Fruit fly (Drosophila melanogaster): Measurements from ENCODE around the gene Dsk.

Dsk gene

dm6 chr3R:4228426-4228825 lies 38.4 kb upstream of the Dsk start:
- no peak for TF ChIP-seq cnc (optimal IDR thresholded peaks at IDR 0.05)
- TF ChIP-seq Clk (GFP tag; optimal IDR thresholded peaks at IDR 0.05) = no peak
- TF ChIP-seq pad (GFP tag; optimal IDR thresholded peaks at IDR 0.05) = no peak
- TF ChIP-seq CG12768 (GFP tag; optimal IDR thresholded peaks at IDR 0.05) = no peak
- no peak for TF ChIP-seq CG7101 (tag; optimal IDR thresholded peaks at IDR 0.05)
- no peak for TF ChIP-seq cic (GFP tag; optimal IDR thresholded peaks at IDR 0.05)
- TF ChIP-seq CG33017 (tag; optimal IDR thresholded peaks at IDR 0.05) = no peak
- TF ChIP-seq CG11617 (GFP tag; optimal IDR thresholded peaks at IDR 0.05) = no peak
- no peak for TF ChIP-seq CG7045 (GFP tag; optimal IDR thresholded peaks at IDR 0.05)
- no peak for TF ChIP-seq Mnt (GFP tag; optimal IDR thresholded peaks at IDR 0.05)
- no peak for TF ChIP-seq toe (GFP tag; optimal IDR thresholded peaks at IDR 0.05)
- TF ChIP-seq CG14711 (tag; optimal IDR thresholded peaks at IDR 0.05) = no peak
- no peak for TF ChIP-seq bab1 (GFP tag; optimal IDR thresholded peaks at IDR 0.05)
- no peak for TF ChIP-seq Crg-1 (GFP tag; optimal IDR thresholded peaks at IDR 0.05)
- no peak for TF ChIP-seq Hr96 (GFP tag; optimal IDR thresholded peaks at IDR 0.05)
- no peak for TF ChIP-seq CG1620 (GFP tag; optimal IDR thresholded peaks at IDR 0.05)

- TF ChIP-seq CG7045 (GFP tag; optimal IDR thresholded peaks at IDR 0.05) (no peak), pad (GFP tag; optimal IDR thresholded peaks at IDR 0.05) (no peak), ovo (GFP tag; optimal IDR thresholded peaks at IDR 0.05) (no peak), CG11617 (GFP tag; optimal IDR thresholded peaks at IDR 0.05) (peak; percentile 16), CG14711 (tag; optimal IDR thresholded peaks at IDR 0.05) (no peak), CG12768 (GFP tag; optimal IDR thresholded peaks at IDR 0.05) (no peak), cic (GFP tag; optimal IDR thresholded peaks at IDR 0.05) (peak; percentile 23), tj (GFP tag; optimal IDR thresholded peaks at IDR 0.05) (no peak), CG7101 (tag; optimal IDR thresholded peaks at IDR 0.05) (peak; percentile 30), CG33017 (tag; optimal IDR thresholded peaks at IDR 0.05) (no peak), CG1620 (GFP tag; optimal IDR thresholded peaks at IDR 0.05) (peak; percentile 38), Crg-1 (GFP tag; optimal IDR thresholded peaks at IDR 0.05) (no peak), Hr96 (GFP tag; optimal IDR thresholded peaks at IDR 0.05) (peak; percentile 27), kay (GFP tag; ENCODE audit: borderline replicate concordance) (no peak), Mnt (GFP tag; optimal IDR thresholded peaks at IDR 0.05) (no peak), bab1 (GFP tag; optimal IDR thresholded peaks at IDR 0.05) (peak; percentile 79), cnc (optimal IDR thresholded peaks at IDR 0.05) (no peak), Clk (GFP tag; optimal IDR thresholded peaks at IDR 0.05) (no peak), toe (GFP tag; optimal IDR thresholded peaks at IDR 0.05) (no peak)
These were observed 30.7 kb upstream of the Dsk start for dm6 chr3R:4220780-4221179.

dm6 chr3R:4220030-4220429 lies 30.0 kb upstream of the Dsk start, which contains the start of gene CG31516:
TSS of gene CG31516 (minus strand) at chr3R:4220130.
- TF ChIP-seq CG11617 (GFP tag; optimal IDR thresholded peaks at IDR 0.05) = no peak
- no peak for TF ChIP-seq toe (GFP tag; optimal IDR thresholded peaks at IDR 0.05)
- TF ChIP-seq bab1 (GFP tag; optimal IDR thresholded peaks at IDR 0.05) = no peak
- TF ChIP-seq CG7045 (GFP tag; optimal IDR thresholded peaks at IDR 0.05) = no peak
- no peak for TF ChIP-seq cic (GFP tag; optimal IDR thresholded peaks at IDR 0.05)
- no peak for TF ChIP-seq CG1620 (GFP tag; optimal IDR thresholded peaks at IDR 0.05)
- no peak for TF ChIP-seq Crg-1 (GFP tag; optimal IDR thresholded peaks at IDR 0.05)
- TF ChIP-seq CG5204 (GFP tag; optimal IDR thresholded peaks at IDR 0.05) = no peak
- no peak for TF ChIP-seq CG33017 (tag; optimal IDR thresholded peaks at IDR 0.05)
- TF ChIP-seq CG12768 (GFP tag; optimal IDR thresholded peaks at IDR 0.05) = no peak
- TF ChIP-seq Mnt (GFP tag; optimal IDR thresholded peaks at IDR 0.05) = no peak
- no peak for TF ChIP-seq pad (GFP tag; optimal IDR thresholded peaks at IDR 0.05)
- TF ChIP-seq Hr96 (GFP tag; optimal IDR thresholded peaks at IDR 0.05) = no peak
- no peak for TF ChIP-seq cnc (optimal IDR thresholded peaks at IDR 0.05)
- TF ChIP-seq CG14711 (tag; optimal IDR thresholded peaks at IDR 0.05) = no peak
- no peak for TF ChIP-seq kay (GFP tag; ENCODE audit: borderline replicate concordance)

dm6 chr3R:4215264-4215993 lies 25.4 kb upstream of the Dsk start, which contains the start of gene CG14636:
TSS of gene CG14636 (minus strand) at chr3R:4215314.
- TF ChIP-seq CG14711 (tag; optimal IDR thresholded peaks at IDR 0.05) (no peak), Clk (GFP tag; optimal IDR thresholded peaks at IDR 0.05) (no peak), kay (GFP tag; ENCODE audit: borderline replicate concordance) (no peak), tj (GFP tag; optimal IDR thresholded peaks at IDR 0.05) (no peak), Mnt (GFP tag; optimal IDR thresholded peaks at IDR 0.05) (no peak), ovo (GFP tag; optimal IDR thresholded peaks at IDR 0.05) (no peak), CG7101 (tag; optimal IDR thresholded peaks at IDR 0.05) (no peak), toe (GFP tag; optimal IDR thresholded peaks at IDR 0.05) (no peak), bab1 (GFP tag; optimal IDR thresholded peaks at IDR 0.05) (no peak), Crg-1 (GFP tag; optimal IDR thresholded peaks at IDR 0.05) (no peak), CG5204 (GFP tag; optimal IDR thresholded peaks at IDR 0.05) (no peak), CG33017 (tag; optimal IDR thresholded peaks at IDR 0.05) (no peak), CG7045 (GFP tag; optimal IDR thresholded peaks at IDR 0.05) (no peak), pad (GFP tag; optimal IDR thresholded peaks at IDR 0.05) (no peak), cnc (optimal IDR thresholded peaks at IDR 0.05) (no peak), CG12768 (GFP tag; optimal IDR thresholded peaks at IDR 0.05) (no peak), CG11617 (GFP tag; optimal IDR thresholded peaks at IDR 0.05) (no peak), CG1620 (GFP tag; optimal IDR thresholded peaks at IDR 0.05) (no peak)

dm6 chr3R:4214601-4215000 lies 24.5 kb upstream of the Dsk start:
- TF ChIP-seq CG5204 (GFP tag; optimal IDR thresholded peaks at IDR 0.05) = no peak
- TF ChIP-seq Mnt (GFP tag; optimal IDR thresholded peaks at IDR 0.05) = no peak
- no peak for TF ChIP-seq kay (GFP tag; ENCODE audit: borderline replicate concordance)
- TF ChIP-seq Clk (GFP tag; optimal IDR thresholded peaks at IDR 0.05) = no peak
- TF ChIP-seq bab1 (GFP tag; optimal IDR thresholded peaks at IDR 0.05) = no peak
- no peak for TF ChIP-seq pad (GFP tag; optimal IDR thresholded peaks at IDR 0.05)
- TF ChIP-seq Crg-1 (GFP tag; optimal IDR thresholded peaks at IDR 0.05) = no peak
- no peak for TF ChIP-seq CG33017 (tag; optimal IDR thresholded peaks at IDR 0.05)
- no peak for TF ChIP-seq CG7101 (tag; optimal IDR thresholded peaks at IDR 0.05)
- no peak for TF ChIP-seq CG11617 (GFP tag; optimal IDR thresholded peaks at IDR 0.05)
- no peak for TF ChIP-seq cnc (optimal IDR thresholded peaks at IDR 0.05)
